Worm (Caenorhabditis elegans): ENCODE data around the gene ZK84.1.

DNA sequence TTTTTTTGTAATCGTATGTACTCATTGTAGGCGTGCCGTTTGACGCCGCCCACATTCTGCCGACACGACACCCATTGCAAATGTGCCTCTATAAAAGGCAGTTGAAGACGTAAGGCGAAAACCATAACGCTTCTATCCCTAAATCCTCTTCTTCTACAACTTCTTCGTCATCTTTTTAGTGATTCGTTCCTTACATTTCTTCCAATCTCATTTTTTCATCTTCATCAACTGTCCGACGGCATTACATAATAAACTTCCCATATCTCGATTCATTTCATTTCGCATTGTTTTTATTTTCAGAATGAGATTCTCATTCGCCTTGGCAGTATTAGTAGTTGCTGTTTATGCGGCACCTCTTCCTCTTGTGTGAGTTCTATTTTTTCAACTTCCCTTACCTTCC lies at the start of gene ZK84.1:
- TF ChIP-seq unc-62 (GFP tag; optimal IDR thresholded peaks at IDR 0.05) (no peak), nhr-12 (tag; optimal IDR thresholded peaks at IDR 0.05) (no peak)
